Worm (Caenorhabditis elegans): ENCODE data around the gene chst-1.

chst-1 gene

DNA sequence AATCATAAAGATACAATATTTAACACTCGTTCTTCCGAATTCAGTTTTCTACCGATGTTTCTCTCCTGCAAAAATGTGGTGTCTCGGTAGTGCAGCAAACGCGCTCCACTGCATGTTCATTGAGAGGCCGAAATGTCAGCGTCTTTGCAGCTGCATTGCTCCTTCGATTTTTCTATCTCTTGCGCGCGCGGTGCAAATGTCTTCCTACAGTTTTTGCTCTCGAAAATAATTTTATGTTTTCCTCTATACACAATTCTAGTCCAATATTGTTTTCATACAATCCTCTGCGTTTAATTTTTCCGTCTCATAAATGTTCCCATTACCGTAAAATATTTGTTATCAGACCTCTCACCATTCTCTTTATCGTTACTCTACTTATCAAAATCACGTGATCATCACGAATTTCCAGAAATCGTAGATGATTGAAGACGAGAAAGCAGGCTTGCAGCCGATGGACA is 44.4 kb downstream of the chst-1 start, which contains the start of gene ufd-2 (continued):
- TF ChIP-seq ahr-1 (tag; optimal IDR thresholded peaks at IDR 0.05) (peak; percentile 19), dmd-4 (tag; optimal IDR thresholded peaks at IDR 0.05; ENCODE audit: borderline replicate concordance) (no peak), hlh-6 (tag; optimal IDR thresholded peaks at IDR 0.05) (no peak), pha-4 (tag; optimal IDR thresholded peaks at IDR 0.05) (no peak), ets-4 (tag; optimal IDR thresholded peaks at IDR 0.05) (peak; percentile 50), eyg-1 (tag; optimal IDR thresholded peaks at IDR 0.05) (no peak), che-1 (tag; optimal IDR thresholded peaks at IDR 0.05) (no peak), ceh-22 (tag; optimal IDR thresholded peaks at IDR 0.05) (no peak), hlh-8 (tag; optimal IDR thresholded peaks at IDR 0.05) (peak; percentile 30), unc-86 (tag; optimal IDR thresholded peaks at IDR 0.05) (peak; percentile 36), ceh-19 (GFP tag; optimal IDR thresholded peaks at IDR 0.05) (no peak), pax-1 (tag; optimal IDR thresholded peaks at IDR 0.05) (no peak), pros-1 (tag; optimal IDR thresholded peaks at IDR 0.05) (peak; percentile 38), pag-3 (tag; optimal IDR thresholded peaks at IDR 0.05; ENCODE audit: borderline replicate concordance) (no peak), sdc-2 (tag; optimal IDR thresholded peaks at IDR 0.05) (no peak), ceh-6 (GFP tag; optimal IDR thresholded peaks at IDR 0.05) (no peak), gmeb-2 (tag; optimal IDR thresholded peaks at IDR 0.05) (no peak), unc-3 (GFP tag; conservative IDR thresholded peaks at IDR 0.05) (0 out of 2 replicates have a peak, but pooled peaks have one; percentile 14), unc-3 (tag; optimal IDR thresholded peaks at IDR 0.05) (no peak), odd-2 (tag; optimal IDR thresholded peaks at IDR 0.05) (no peak), lim-6 (tag; optimal IDR thresholded peaks at IDR 0.05) (no peak), mec-3 (tag; optimal IDR thresholded peaks at IDR 0.05; ENCODE audit: borderline replicate concordance) (no peak), ceh-45 (GFP tag; IDR thresholded peaks at IDR 0.05) (no peak), F13H6.1 (tag; optimal IDR thresholded peaks at IDR 0.05) (peak; percentile 68), fkh-10 (GFP tag; optimal IDR thresholded peaks at IDR 0.05) (no peak), ceh-31 (tag; optimal IDR thresholded peaks at IDR 0.05) (peak; percentile 94), zip-5 (tag; optimal IDR thresholded peaks at IDR 0.05) (peak; percentile 64), hlh-13 (GFP tag; optimal IDR thresholded peaks at IDR 0.05) (no peak), unc-42 (tag; optimal IDR thresholded peaks at IDR 0.05) (peak; percentile 66), fax-1 (tag; optimal IDR thresholded peaks at IDR 0.05) (peak; percentile 47), elt-4 (tag; optimal IDR thresholded peaks at IDR 0.05) (no peak), K09A11.1 (tag; optimal IDR thresholded peaks at IDR 0.05; ENCODE audit: insufficient read depth) (no peak), rnt-1 (tag; optimal IDR thresholded peaks at IDR 0.05) (peak; percentile 75)

ce11 chrII:8059532-8059931 is 47.2 kb downstream of the chst-1 start:
- no peak for TF ChIP-seq pax-1 (tag; optimal IDR thresholded peaks at IDR 0.05)
- TF ChIP-seq ceh-22 (tag; optimal IDR thresholded peaks at IDR 0.05): no peak
- no peak for TF ChIP-seq pros-1 (tag; optimal IDR thresholded peaks at IDR 0.05)
- TF ChIP-seq ceh-14 (tag; optimal IDR thresholded peaks at IDR 0.05): no peak
- no peak for TF ChIP-seq ceh-2 (tag; optimal IDR thresholded peaks at IDR 0.05)

ce11 chrII:8058769-8059168 is 48.0 kb downstream of the chst-1 start, which contains the start of gene T05H10.8:
TSS of gene T05H10.8 (plus strand) at chrII:8059069.
- TF ChIP-seq dmd-4 (tag; optimal IDR thresholded peaks at IDR 0.05; ENCODE audit: borderline replicate concordance): no peak
- no peak for TF ChIP-seq ceh-2 (tag; optimal IDR thresholded peaks at IDR 0.05)
- no peak for TF ChIP-seq eyg-1 (tag; optimal IDR thresholded peaks at IDR 0.05)
- no peak for TF ChIP-seq elt-2 (tag; optimal IDR thresholded peaks at IDR 0.05)
- no peak for TF ChIP-seq ama-1 (optimal IDR thresholded peaks at IDR 0.05)
- TF ChIP-seq nfya-1 (tag; optimal IDR thresholded peaks at IDR 0.05): no peak
- no peak for TF ChIP-seq ztf-16 (tag; optimal IDR thresholded peaks at IDR 0.05)
- TF ChIP-seq ceh-18 (tag; optimal IDR thresholded peaks at IDR 0.05): no peak
- no peak for TF ChIP-seq fkh-6 (tag; optimal IDR thresholded peaks at IDR 0.05)
- TF ChIP-seq npax-4 (tag; optimal IDR thresholded peaks at IDR 0.05): no peak
- TF ChIP-seq K09A11.1 (tag; optimal IDR thresholded peaks at IDR 0.05; ENCODE audit: insufficient read depth): no peak
- no peak for TF ChIP-seq ceh-14 (tag; optimal IDR thresholded peaks at IDR 0.05)

Data from whole organism, late embryonic.